Fruit fly (Drosophila melanogaster) whole organism, embryonic: Measurements from ENCODE around the gene Indy-2.
A peak's percentile ranks its signal among the peaks of the same experiment; 100 is the strongest.

Source experiments
- Asciz ChIP-seq: fragments of 200-800 bp; sonication (Bioruptor generic); optimal IDR thresholded peaks from 2 replicates; lab custom pipeline; 2017; ENCODE audit warnings: missing biosample characterization, mild to moderate bottlenecking, missing genetic modification characterization, missing genetic modification reagents
- B-H1 ChIP-seq: fragments of 200-800 bp; sonication (Bioruptor generic); IDR thresholded peaks from 3 replicates; pipeline ENCODE4 v1.3.6; 2022; ENCODE audit warnings: missing biosample characterization, missing genetic modification characterization
- BEAF-32 ChIP-seq: fragments of 200-800 bp; sonication (Bioruptor generic); optimal IDR thresholded peaks from 3 replicates; lab custom pipeline; 2017; ENCODE audit warnings: missing biosample characterization, missing genetic modification characterization, mild to moderate bottlenecking, moderate library complexity, missing genetic modification reagents
- CG10979 ChIP-seq: fragments of 200-800 bp; sonication (Bioruptor generic); optimal IDR thresholded peaks from 2 replicates; lab custom pipeline; 2018; ENCODE audit warnings: missing biosample characterization, mild to moderate bottlenecking, missing genetic modification characterization, moderate library complexity
- CG12155 ChIP-seq: fragments of 200-800 bp; sonication (Bioruptor generic); optimal IDR thresholded peaks from 3 replicates; lab custom pipeline; 2016; ENCODE audit warnings: missing biosample characterization, missing genetic modification characterization
- CG12219 ChIP-seq: fragments of 200-800 bp; sonication (Bioruptor generic); optimal IDR thresholded peaks from 3 replicates; lab custom pipeline; 2018; ENCODE audit warnings: missing biosample characterization, mild to moderate bottlenecking, missing genetic modification characterization
- CG13123 ChIP-seq: fragments of 200-800 bp; sonication (Bioruptor generic); optimal IDR thresholded peaks from 2 replicates; lab custom pipeline; 2016; ENCODE audit warnings: missing biosample characterization, missing genetic modification characterization
- CG14441 ChIP-seq: fragments of 200-800 bp; sonication (Bioruptor generic); IDR thresholded peaks from 2 replicates; pipeline ENCODE4 v1.3.6; 2022; ENCODE audit warnings: missing biosample characterization, missing genetic modification characterization
- CG15479 ChIP-seq: fragments of 200-800 bp; sonication (Bioruptor generic); optimal IDR thresholded peaks from 3 replicates; lab custom pipeline; 2019; ENCODE audit warnings: missing biosample characterization, mild to moderate bottlenecking, missing genetic modification characterization, moderate library complexity
- CG17912 ChIP-seq: fragments of 200-800 bp; sonication (Bioruptor generic); optimal IDR thresholded peaks from 2 replicates; lab custom pipeline; 2018; ENCODE audit warnings: missing biosample characterization, mild to moderate bottlenecking, missing genetic modification characterization
- CG1792 ChIP-seq: fragments of 200-800 bp; sonication (Bioruptor generic); optimal IDR thresholded peaks from 2 replicates; lab custom pipeline; 2016; ENCODE audit warnings: missing biosample characterization, missing genetic modification characterization
- CG18476 ChIP-seq: fragments of 200-800 bp; sonication (Bioruptor generic); optimal IDR thresholded peaks from 2 replicates; lab custom pipeline; 2016; ENCODE audit warnings: missing biosample characterization, mild to moderate bottlenecking, missing genetic modification characterization
- CG31224 ChIP-seq: fragments of 200-800 bp; sonication (Bioruptor generic); IDR thresholded peaks from 2 replicates; pipeline ENCODE4 v1.3.6; 2022; ENCODE audit warnings: missing biosample characterization, missing genetic modification characterization
- CG4854 ChIP-seq: fragments of 200-800 bp; sonication (Bioruptor generic); optimal IDR thresholded peaks from 2 replicates; lab custom pipeline; 2016; ENCODE audit warnings: missing biosample characterization, missing genetic modification characterization, inconsistent platforms
- CG7745 ChIP-seq: fragments of 200-800 bp; sonication (Bioruptor generic); optimal IDR thresholded peaks from 2 replicates; lab custom pipeline; 2018; ENCODE audit warnings: missing biosample characterization, mild to moderate bottlenecking, missing genetic modification characterization, moderate library complexity
- E2f2 ChIP-seq: fragments of 200-800 bp; sonication (Bioruptor generic); IDR thresholded peaks from 2 replicates; pipeline ENCODE4 v1.3.6; 2022; ENCODE audit warnings: missing biosample characterization, missing genetic modification characterization
- Gug ChIP-seq: fragments of 200-800 bp; sonication (Bioruptor generic); IDR thresholded peaks from 4 replicates; pipeline ENCODE4 v1.3.6; 2022; ENCODE audit warnings: missing biosample characterization, missing genetic modification characterization
- HLH3B ChIP-seq: fragments of 200-800 bp; sonication (Bioruptor generic); IDR thresholded peaks from 2 replicates; pipeline ENCODE4 v1.3.6; 2022; ENCODE audit warnings: missing biosample characterization, missing genetic modification characterization
- HmgD ChIP-seq: fragments of 200-800 bp; sonication (Bioruptor generic); optimal IDR thresholded peaks from 3 replicates; lab custom pipeline; 2016; ENCODE audit warnings: missing biosample characterization, missing genetic modification characterization
- Hmr ChIP-seq: fragments of 200-800 bp; sonication (Bioruptor generic); optimal IDR thresholded peaks from 3 replicates; lab custom pipeline; 2017; ENCODE audit warnings: mild to moderate bottlenecking, missing biosample characterization, missing genetic modification reagents, missing genetic modification characterization
- Lhr ChIP-seq: fragments of 200-800 bp; sonication (Bioruptor generic); optimal IDR thresholded peaks from 3 replicates; lab custom pipeline; 2017; ENCODE audit warnings: mild to moderate bottlenecking, missing biosample characterization, missing genetic modification reagents, missing genetic modification characterization
- Lim3 ChIP-seq: fragments of 200-800 bp; sonication (Bioruptor generic); IDR thresholded peaks from 2 replicates; pipeline ENCODE4 v1.3.6; 2022; ENCODE audit warnings: missing biosample characterization, missing genetic modification characterization
- Nf-YB ChIP-seq: fragments of 200-800 bp; sonication (Bioruptor generic); optimal IDR thresholded peaks from 3 replicates; lab custom pipeline; 2019; ENCODE audit warnings: missing biosample characterization, mild to moderate bottlenecking, missing genetic modification characterization, moderate library complexity
- Optix ChIP-seq: fragments of 200-800 bp; sonication (Bioruptor generic); IDR thresholded peaks from 3 replicates; pipeline ENCODE4 v1.3.6; 2022; ENCODE audit warnings: missing biosample characterization, missing genetic modification characterization
- Scr ChIP-seq: fragments of 200-800 bp; sonication (Bioruptor generic); IDR thresholded peaks from 2 replicates; pipeline ENCODE4 v1.3.6; 2022; ENCODE audit warnings: missing biosample characterization, missing genetic modification characterization; ENCODE audit not compliant: partially characterized antibody
- Side ChIP-seq: fragments of 200-800 bp; sonication (Bioruptor generic); optimal IDR thresholded peaks from 2 replicates; lab custom pipeline; 2016; ENCODE audit warnings: missing biosample characterization, missing genetic modification characterization
- Six4 ChIP-seq: fragments of 200-800 bp; sonication (Bioruptor generic); optimal IDR thresholded peaks from 2 replicates; lab custom pipeline; 2016; ENCODE audit warnings: missing biosample characterization, missing genetic modification characterization
- Spps ChIP-seq: fragments of 200-800 bp; sonication (Bioruptor generic); optimal IDR thresholded peaks from 2 replicates; lab custom pipeline; 2018; ENCODE audit warnings: missing biosample characterization, mild to moderate bottlenecking, missing genetic modification characterization
- Stat92E ChIP-seq, 3 experiments: fragments of >200 bp in 2 of 3; fragments of 200-800 bp in 1 of 3; sonication (Bioruptor generic) in 1 of 3; optimal IDR thresholded peaks; 2 replicates each; lab custom pipeline; 2017 to 2019; ENCODE audit warnings: missing biosample characterization in 3 of 3, missing genetic modification characterization in 3 of 3, mild to moderate bottlenecking in 1 of 3, moderate library complexity in 1 of 3
- Xrp1 ChIP-seq: fragments of 200-800 bp; sonication (Bioruptor generic); IDR thresholded peaks from 2 replicates; pipeline ENCODE4 v1.3.6; 2022; ENCODE audit warnings: missing biosample characterization, missing genetic modification characterization
- YL-1 ChIP-seq: fragments of 200-800 bp; sonication (Bioruptor generic); optimal IDR thresholded peaks from 3 replicates; lab custom pipeline; 2017; ENCODE audit warnings: missing biosample characterization, mild to moderate bottlenecking, missing genetic modification characterization
- aop ChIP-seq: fragments of 200-800 bp; sonication (Bioruptor generic); IDR thresholded peaks from 2 replicates; pipeline ENCODE4 v1.3.6; 2022; ENCODE audit warnings: missing biosample characterization, missing genetic modification characterization
- cato ChIP-seq: fragments of 200-800 bp; sonication (Bioruptor generic); optimal IDR thresholded peaks from 2 replicates; lab custom pipeline; 2016; ENCODE audit warnings: missing biosample characterization, missing genetic modification characterization, borderline replicate concordance
- caup ChIP-seq: fragments of 200-800 bp; sonication (Bioruptor generic); optimal IDR thresholded peaks from 3 replicates; lab custom pipeline; 2017; ENCODE audit warnings: missing biosample characterization, mild to moderate bottlenecking, missing genetic modification characterization, moderate library complexity; ENCODE audit not compliant: severe bottlenecking
- hb ChIP-seq: fragments of 200-800 bp; sonication (Bioruptor generic); IDR thresholded peaks from 3 replicates; pipeline ENCODE4 v1.3.6; 2022; ENCODE audit warnings: missing biosample characterization, missing genetic modification characterization; ENCODE audit not compliant: partially characterized antibody
- jigr1 ChIP-seq: fragments of 200-800 bp; sonication (Bioruptor generic); IDR thresholded peaks from 3 replicates; pipeline ENCODE4 v1.3.6; 2022; ENCODE audit warnings: missing biosample characterization, missing genetic modification characterization
- knrl ChIP-seq: fragments of 200-800 bp; sonication (Bioruptor generic); IDR thresholded peaks from 3 replicates; pipeline ENCODE4 v1.3.6; 2022; ENCODE audit warnings: missing biosample characterization, missing genetic modification characterization; ENCODE audit not compliant: partially characterized antibody
- lilli ChIP-seq: fragments of 200-800 bp; sonication (Bioruptor generic); optimal IDR thresholded peaks from 3 replicates; lab custom pipeline; 2016; ENCODE audit warnings: missing biosample characterization, missing genetic modification characterization
- mirr ChIP-seq: fragments of 200-800 bp; sonication (Bioruptor generic); optimal IDR thresholded peaks from 3 replicates; lab custom pipeline; 2018; ENCODE audit warnings: missing biosample characterization, mild to moderate bottlenecking, missing genetic modification characterization
- nom ChIP-seq: fragments of 200-800 bp; sonication (Bioruptor generic); optimal IDR thresholded peaks from 2 replicates; lab custom pipeline; 2017; ENCODE audit warnings: missing biosample characterization, missing genetic modification characterization, mild to moderate bottlenecking, moderate library complexity, missing genetic modification reagents
- pita ChIP-seq: fragments of 200-800 bp; sonication (Bioruptor generic); optimal IDR thresholded peaks from 2 replicates; lab custom pipeline; 2017; ENCODE audit warnings: missing biosample characterization, mild to moderate bottlenecking, missing genetic modification characterization
- pum ChIP-seq: fragments of 200-800 bp; sonication (Bioruptor generic); optimal IDR thresholded peaks from 2 replicates; lab custom pipeline; 2016; ENCODE audit warnings: missing biosample characterization, missing genetic modification characterization
- ro ChIP-seq: fragments of 200-800 bp; sonication (Bioruptor generic); IDR thresholded peaks from 2 replicates; pipeline ENCODE4 v1.3.6; 2022; ENCODE audit warnings: missing biosample characterization, missing genetic modification characterization
- sisA ChIP-seq: fragments of 200-800 bp; sonication (Bioruptor generic); IDR thresholded peaks from 2 replicates; pipeline ENCODE4 v1.3.6; 2022; ENCODE audit warnings: missing biosample characterization, missing genetic modification characterization
- slou ChIP-seq: fragments of 200-800 bp; sonication (Bioruptor generic); optimal IDR thresholded peaks from 3 replicates; lab custom pipeline; 2016; ENCODE audit warnings: missing biosample characterization, missing genetic modification characterization
- stc ChIP-seq: fragments of 200-800 bp; sonication (Bioruptor generic); IDR thresholded peaks from 2 replicates; pipeline ENCODE4 v1.3.6; 2022; ENCODE audit warnings: missing biosample characterization, missing genetic modification characterization
- tap ChIP-seq: fragments of 200-800 bp; optimal IDR thresholded peaks from 3 replicates; lab custom pipeline; 2019; ENCODE audit warnings: missing biosample characterization, mild to moderate bottlenecking, missing genetic modification characterization, moderate library complexity
- unpg ChIP-seq: fragments of 200-800 bp; sonication (Bioruptor generic); optimal IDR thresholded peaks from 3 replicates; lab custom pipeline; 2018; ENCODE audit warnings: missing biosample characterization, mild to moderate bottlenecking, missing genetic modification characterization, moderate library complexity
- vvl ChIP-seq: fragments of 200-800 bp; sonication (Bioruptor generic); IDR thresholded peaks from 2 replicates; pipeline ENCODE4 v1.3.6; 2022; ENCODE audit warnings: missing biosample characterization, missing genetic modification characterization

The Indy-2 gene

dm6 chr3R:20021152-20021769, 21.3 kb upstream of the Indy-2 start, which contains the start of the genes PIG-L and psidin (continued):
- TF ChIP-seq Scr (peak; percentile 98), Nf-YB (GFP tag; lab: Kevin White, UChicago) (peak; percentile 75), CG31224 (GFP tag; lab: Robert Waterston, UW) (no peak; the same call in 1 of the 2 replicates), caup (GFP tag; lab: Kevin White, UChicago) (peak; percentile 70), tap (tag; lab: Kevin White, UChicago) (no peak), sisA (peak; percentile 64), CG15479 (GFP tag; lab: Kevin White, UChicago) (peak; percentile 14), hb (GFP tag; lab: Robert Waterston, UW) (peak; percentile 91), E2f2 (peak; percentile 48; the same call in 1 of the 2 replicates), Asciz (no peak), stc (GFP tag; lab: Robert Waterston, UW) (peak; percentile 61; the same call in 1 of the 2 replicates), HLH3B (GFP tag; lab: Robert Waterston, UW) (peak; percentile 71), mirr (GFP tag; lab: Kevin White, UChicago) (no peak), jigr1 (peak; percentile 73; the same call in 2 of the 3 replicates), knrl (GFP tag; lab: Robert Waterston, UW) (peak; percentile 97), ro (GFP tag; lab: Robert Waterston, UW) (no peak), Optix (GFP tag; lab: Robert Waterston, UW) (peak; percentile 38; the same call in 1 of the 3 replicates), Spps (peak; percentile 5), pita (no peak), Stat92E (GFP tag; optimal IDR thresholded peaks at IDR 0.05; lab: Kevin White, UChicago) (peak in 1 of 3 experiments; percentile 77), B-H1 (no peak), Side (GFP tag; lab: Kevin White, UChicago) (peak; percentile 40), pum (GFP tag; lab: Kevin White, UChicago) (peak; percentile 72), Lim3 (GFP tag; lab: Robert Waterston, UW) (no peak), aop (GFP tag; lab: Robert Waterston, UW) (no peak), Xrp1 (GFP tag; lab: Robert Waterston, UW) (peak; percentile 53; the same call in 1 of the 2 replicates), HmgD (GFP tag; lab: Kevin White, UChicago) (no peak), CG12219 (GFP tag; lab: Kevin White, UChicago) (peak; percentile 47), BEAF-32 (GFP tag; lab: Kevin White, UChicago) (peak; percentile 93), CG1792 (GFP tag; lab: Kevin White, UChicago) (no peak), CG7745 (no peak), YL-1 (GFP tag; lab: Kevin White, UChicago) (peak; percentile 59), CG13123 (GFP tag; lab: Kevin White, UChicago) (peak; percentile 63), Six4 (GFP tag; lab: Kevin White, UChicago) (peak; percentile 50), Gug (GFP tag; lab: Robert Waterston, UW) (peak; percentile 63; the same call in 2 of the 4 replicates), CG10979 (peak; percentile 68), CG14441 (GFP tag; lab: Robert Waterston, UW) (peak; percentile 72), unpg (GFP tag; lab: Kevin White, UChicago) (peak; percentile 74), slou (GFP tag; lab: Kevin White, UChicago) (peak; percentile 44), cato (peak; percentile 76), nom (GFP tag; lab: Kevin White, UChicago) (no peak), lilli (GFP tag; lab: Kevin White, UChicago) (peak; percentile 86), CG17912 (GFP tag; lab: Kevin White, UChicago) (no peak), CG4854 (GFP tag; lab: Kevin White, UChicago) (peak; percentile 78), Lhr (GFP tag; lab: Kevin White, UChicago) (peak; percentile 57), CG18476 (peak; percentile 24), Hmr (GFP tag; lab: Kevin White, UChicago) (peak; percentile 82), CG12155 (GFP tag; lab: Kevin White, UChicago) (peak; percentile 82), vvl (GFP tag; lab: Robert Waterston, UW) (peak; percentile 76)
